Fruit fly (Drosophila melanogaster) whole organism, embryonic: ENCODE results near the gene CG18545.

Experiments
- ATbp ChIP-seq: fragments of 200-800 bp; sonication (Bioruptor generic); optimal IDR thresholded peaks from 2 replicates; lab custom pipeline; 2017; ENCODE audit warnings: missing biosample characterization, mild to moderate bottlenecking, missing genetic modification characterization, missing genetic modification reagents
- Aef1 ChIP-seq: fragments of 200-800 bp; sonication (Bioruptor generic); IDR thresholded peaks from 3 replicates; pipeline ENCODE4 v1.3.6; 2022; ENCODE audit warnings: missing biosample characterization, missing genetic modification characterization
- Asciz ChIP-seq: fragments of 200-800 bp; sonication (Bioruptor generic); optimal IDR thresholded peaks from 2 replicates; lab custom pipeline; 2017; ENCODE audit warnings: missing biosample characterization, mild to moderate bottlenecking, missing genetic modification characterization, missing genetic modification reagents
- B-H2 ChIP-seq: fragments of 200-800 bp; sonication (Bioruptor generic); optimal IDR thresholded peaks from 2 replicates; lab custom pipeline; 2018; ENCODE audit warnings: missing biosample characterization, mild to moderate bottlenecking, missing genetic modification characterization
- CG10147 ChIP-seq: fragments of 200-800 bp; sonication (Bioruptor generic); optimal IDR thresholded peaks from 2 replicates; lab custom pipeline; 2019; ENCODE audit warnings: missing biosample characterization, mild to moderate bottlenecking, missing genetic modification characterization, moderate library complexity
- CG10209 ChIP-seq: fragments of 200-800 bp; sonication (Bioruptor generic); optimal IDR thresholded peaks from 3 replicates; lab custom pipeline; 2017; ENCODE audit warnings: missing biosample characterization, mild to moderate bottlenecking, missing genetic modification characterization, missing genetic modification reagents
- CG10979 ChIP-seq: fragments of 200-800 bp; sonication (Bioruptor generic); optimal IDR thresholded peaks from 2 replicates; lab custom pipeline; 2018; ENCODE audit warnings: missing biosample characterization, mild to moderate bottlenecking, missing genetic modification characterization, moderate library complexity
- CG11504 ChIP-seq: fragments of 200-800 bp; sonication (Bioruptor generic); optimal IDR thresholded peaks from 3 replicates; lab custom pipeline; 2019; ENCODE audit warnings: missing biosample characterization, mild to moderate bottlenecking, missing genetic modification characterization, moderate library complexity
- CG11723 ChIP-seq: fragments of 200-800 bp; sonication (Bioruptor generic); optimal IDR thresholded peaks from 2 replicates; lab custom pipeline; 2017; ENCODE audit warnings: missing biosample characterization, mild to moderate bottlenecking, missing genetic modification characterization
- CG13123 ChIP-seq: fragments of 200-800 bp; sonication (Bioruptor generic); optimal IDR thresholded peaks from 2 replicates; lab custom pipeline; 2016; ENCODE audit warnings: missing biosample characterization, missing genetic modification characterization
- CG13624 ChIP-seq: fragments of 200-800 bp; sonication (Bioruptor generic); optimal IDR thresholded peaks from 2 replicates; lab custom pipeline; 2016; ENCODE audit warnings: missing biosample characterization, missing genetic modification characterization
- CG14667 ChIP-seq: fragments of 200-800 bp; sonication (Bioruptor generic); IDR thresholded peaks from 2 replicates; pipeline ENCODE4 v1.3.6; 2022; ENCODE audit warnings: missing biosample characterization, missing genetic modification characterization
- CG15073 ChIP-seq: fragments of 200-800 bp; sonication (Bioruptor generic); optimal IDR thresholded peaks from 2 replicates; lab custom pipeline; 2016; ENCODE audit warnings: missing biosample characterization, missing genetic modification characterization
- CG16813 ChIP-seq: fragments of 200-800 bp; sonication (Bioruptor generic); IDR thresholded peaks from 3 replicates; pipeline ENCODE4 v1.3.6; 2022; ENCODE audit warnings: missing biosample characterization, missing genetic modification characterization; ENCODE audit not compliant: partially characterized antibody
- CG17361 ChIP-seq: fragments of 200-800 bp; sonication (Bioruptor generic); IDR thresholded peaks from 3 replicates; pipeline ENCODE4 v1.3.6; 2022; ENCODE audit warnings: missing biosample characterization, missing genetic modification characterization
- CG17912 ChIP-seq: fragments of 200-800 bp; sonication (Bioruptor generic); optimal IDR thresholded peaks from 2 replicates; lab custom pipeline; 2018; ENCODE audit warnings: missing biosample characterization, mild to moderate bottlenecking, missing genetic modification characterization
- CG33557 ChIP-seq: fragments of 200-800 bp; sonication (Bioruptor generic); optimal IDR thresholded peaks from 2 replicates; lab custom pipeline; 2019; ENCODE audit warnings: missing biosample characterization, mild to moderate bottlenecking, missing genetic modification characterization, moderate library complexity
- CG3838 ChIP-seq: fragments of 200-800 bp; sonication (Bioruptor generic); optimal IDR thresholded peaks from 3 replicates; lab custom pipeline; 2016; ENCODE audit warnings: missing biosample characterization, missing genetic modification characterization
- CG8478 ChIP-seq: fragments of >200 bp; optimal IDR thresholded peaks from 2 replicates; lab custom pipeline; 2018
- CG9437 ChIP-seq: fragments of 200-800 bp; sonication (Bioruptor generic); optimal IDR thresholded peaks from 2 replicates; lab custom pipeline; 2018; ENCODE audit warnings: missing biosample characterization, mild to moderate bottlenecking, missing genetic modification characterization
- CHES-1-like ChIP-seq: fragments of 200-800 bp; sonication (Bioruptor generic); optimal IDR thresholded peaks from 2 replicates; lab custom pipeline; 2016; ENCODE audit warnings: missing biosample characterization, missing genetic modification characterization
- CoRest ChIP-seq: fragments of 200-800 bp; sonication (Bioruptor generic); optimal IDR thresholded peaks from 3 replicates; lab custom pipeline; 2018; ENCODE audit warnings: missing biosample characterization, mild to moderate bottlenecking, missing genetic modification characterization, moderate library complexity
- Dfd ChIP-seq, 2 experiments: fragments of >200 bp; optimal IDR thresholded peaks; 2 replicates each; lab custom pipeline; 2017; ENCODE audit warnings: missing biosample characterization in 2 of 2, missing genetic modification characterization in 2 of 2
- Dll ChIP-seq: fragments of 200-800 bp; sonication (Bioruptor generic); IDR thresholded peaks from 4 replicates; pipeline ENCODE4 v1.3.6; 2022; ENCODE audit warnings: missing biosample characterization, missing genetic modification characterization; ENCODE audit not compliant: partially characterized antibody
- Doc2 ChIP-seq: fragments of 200-800 bp; sonication (Bioruptor generic); IDR thresholded peaks from 2 replicates; pipeline ENCODE4 v1.3.6; 2022; ENCODE audit warnings: missing biosample characterization, missing genetic modification characterization
- E2f1 ChIP-seq: fragments of 200-800 bp; sonication (Bioruptor generic); IDR thresholded peaks from 2 replicates; pipeline ENCODE4 v1.3.6; 2022; ENCODE audit warnings: missing biosample characterization, missing genetic modification characterization
- H2.0 ChIP-seq: fragments of 200-800 bp; sonication (Bioruptor generic); IDR thresholded peaks from 2 replicates; pipeline ENCODE4 v1.3.6; 2022; ENCODE audit warnings: missing biosample characterization, missing genetic modification characterization
- HLH3B ChIP-seq: fragments of 200-800 bp; sonication (Bioruptor generic); IDR thresholded peaks from 2 replicates; pipeline ENCODE4 v1.3.6; 2022; ENCODE audit warnings: missing biosample characterization, missing genetic modification characterization
- Hand ChIP-seq: fragments of 200-800 bp; sonication (Bioruptor generic); optimal IDR thresholded peaks from 2 replicates; lab custom pipeline; 2017; ENCODE audit warnings: mild to moderate bottlenecking, missing biosample characterization, missing genetic modification reagents, missing genetic modification characterization
- Hey ChIP-seq: fragments of 200-800 bp; sonication (Bioruptor generic); optimal IDR thresholded peaks from 3 replicates; lab custom pipeline; 2018; ENCODE audit warnings: missing biosample characterization, mild to moderate bottlenecking, missing genetic modification characterization
- Hr51 ChIP-seq, 2 experiments: fragments of 200-800 bp; sonication (Bioruptor generic); optimal IDR thresholded peaks; 2 replicates in 1 of 2; 3 replicates in 1 of 2; lab custom pipeline; 2016 to 2018; ENCODE audit warnings: missing biosample characterization in 2 of 2, missing genetic modification characterization in 2 of 2, mild to moderate bottlenecking in 1 of 2, moderate library complexity in 1 of 2
- NFAT ChIP-seq: fragments of 200-800 bp; sonication (Bioruptor generic); IDR thresholded peaks from 2 replicates; pipeline ENCODE4 v1.3.6; 2022; ENCODE audit warnings: missing biosample characterization, missing genetic modification characterization
- Poxn ChIP-seq: fragments of 200-800 bp; sonication (Bioruptor generic); IDR thresholded peaks from 2 replicates; pipeline ENCODE4 v1.3.6; 2022; ENCODE audit warnings: missing biosample characterization, missing genetic modification characterization
- Ravus ChIP-seq: fragments of 200-800 bp; sonication (Bioruptor generic); IDR thresholded peaks from 2 replicates; pipeline ENCODE4 v1.3.6; 2022; ENCODE audit warnings: missing biosample characterization, missing genetic modification characterization
- YL-1 ChIP-seq: fragments of 200-800 bp; sonication (Bioruptor generic); optimal IDR thresholded peaks from 3 replicates; lab custom pipeline; 2017; ENCODE audit warnings: missing biosample characterization, mild to moderate bottlenecking, missing genetic modification characterization
- bcd ChIP-seq: fragments of 200-800 bp; sonication (Bioruptor generic); optimal IDR thresholded peaks from 2 replicates; lab custom pipeline; 2017; ENCODE audit warnings: missing biosample characterization, mild to moderate bottlenecking, missing genetic modification characterization
- bsh ChIP-seq, 2 experiments: fragments of 200-800 bp; sonication (Bioruptor generic); optimal IDR thresholded peaks; 2 replicates each; lab custom pipeline; 2017 to 2018; ENCODE audit warnings: mild to moderate bottlenecking in 2 of 2, missing biosample characterization in 2 of 2, missing genetic modification characterization in 2 of 2, moderate library complexity in 1 of 2
- btn ChIP-seq: fragments of 200-800 bp; sonication (Bioruptor generic); optimal IDR thresholded peaks from 2 replicates; lab custom pipeline; 2016; ENCODE audit warnings: missing biosample characterization, missing genetic modification characterization
- cwo ChIP-seq: fragments of 200-800 bp; sonication (Bioruptor generic); optimal IDR thresholded peaks from 3 replicates; lab custom pipeline; 2017; ENCODE audit warnings: missing biosample characterization, missing genetic modification characterization, mild to moderate bottlenecking, moderate library complexity, missing genetic modification reagents
- danr ChIP-seq: fragments of 200-800 bp; sonication (Bioruptor generic); IDR thresholded peaks from 2 replicates; pipeline ENCODE4 v1.3.6; 2022; ENCODE audit warnings: missing biosample characterization, missing genetic modification characterization
- dmrt11E ChIP-seq: fragments of 200-800 bp; sonication (Bioruptor generic); optimal IDR thresholded peaks from 3 replicates; lab custom pipeline; 2018; ENCODE audit warnings: missing biosample characterization, mild to moderate bottlenecking, missing genetic modification characterization, moderate library complexity
- fu2 ChIP-seq: fragments of 200-800 bp; sonication (Bioruptor generic); optimal IDR thresholded peaks from 2 replicates; lab custom pipeline; 2016; ENCODE audit warnings: missing biosample characterization, missing genetic modification characterization
- ham ChIP-seq: fragments of 200-800 bp; sonication (Bioruptor generic); IDR thresholded peaks from 2 replicates; pipeline ENCODE4 v1.3.6; 2022; ENCODE audit warnings: missing biosample characterization, missing genetic modification characterization
- hth ChIP-seq: fragments of >200 bp; optimal IDR thresholded peaks from 2 replicates; lab custom pipeline; 2017; ENCODE audit warnings: inconsistent platforms
- jigr1 ChIP-seq: fragments of 200-800 bp; sonication (Bioruptor generic); IDR thresholded peaks from 3 replicates; pipeline ENCODE4 v1.3.6; 2022; ENCODE audit warnings: missing biosample characterization, missing genetic modification characterization
- ken ChIP-seq: fragments of 200-800 bp; sonication (Bioruptor generic); IDR thresholded peaks from 3 replicates; pipeline ENCODE4 v1.3.6; 2022; ENCODE audit warnings: missing biosample characterization, missing genetic modification characterization
- pfk ChIP-seq: fragments of 200-800 bp; sonication (Bioruptor generic); optimal IDR thresholded peaks from 2 replicates; lab custom pipeline; 2018; ENCODE audit warnings: missing biosample characterization, mild to moderate bottlenecking, missing genetic modification characterization, moderate library complexity
- sc ChIP-seq, 3 experiments: fragments of >200 bp in 2 of 3; fragments of 200-800 bp in 1 of 3; sonication (Bioruptor generic) in 1 of 3; optimal IDR thresholded peaks; 2 replicates in 2 of 3; 3 replicates in 1 of 3; lab custom pipeline; 2017; ENCODE audit warnings: mild to moderate bottlenecking in 1 of 3, missing biosample characterization in 1 of 3, missing genetic modification characterization in 1 of 3, missing genetic modification reagents in 1 of 3
- tll ChIP-seq, 2 experiments: fragments of 200-800 bp in 1 of 2; fragments of >200 bp in 1 of 2; sonication (Bioruptor generic) in 1 of 2; optimal IDR thresholded peaks; 2 replicates each; lab custom pipeline; 2017 to 2019; ENCODE audit warnings: missing biosample characterization in 2 of 2, missing genetic modification characterization in 2 of 2, mild to moderate bottlenecking in 1 of 2, moderate library complexity in 1 of 2
- trem ChIP-seq: fragments of 200-800 bp; optimal IDR thresholded peaks from 3 replicates; lab custom pipeline; 2019; ENCODE audit warnings: missing biosample characterization, mild to moderate bottlenecking, missing genetic modification characterization, moderate library complexity

Gene CG18545

dm6 chr3R:10332823-10333263 lies 7.9 kb upstream of the CG18545 start, which contains the start of gene sle (continued):
- TF ChIP-seq CG10209 (GFP tag; lab: Kevin White, UChicago) (no peak), HLH3B (GFP tag; lab: Robert Waterston, UW) (0 out of 2 replicates have a peak, but pooled peaks have one; percentile 23), CHES-1-like (GFP tag; lab: Kevin White, UChicago) (peak; percentile 78), YL-1 (GFP tag; lab: Kevin White, UChicago) (peak; percentile 89), B-H2 (GFP tag; lab: Kevin White, UChicago) (peak; percentile 69), CG10979 (tag; lab: Kevin White, UChicago) (peak; percentile 28), CG14667 (no peak), E2f1 (peak; percentile 38; the same call in 1 of the 2 replicates), CG8478 (lab: Kevin White, UChicago) (no peak), CG3838 (GFP tag; lab: Kevin White, UChicago) (no peak), Poxn (GFP tag; lab: Robert Waterston, UW) (no peak), trem (tag; lab: Kevin White, UChicago) (peak; percentile 81), bsh (GFP tag; optimal IDR thresholded peaks at IDR 0.05; lab: Kevin White, UChicago) (no peak), ham (no peak), CG9437 (GFP tag; lab: Kevin White, UChicago) (peak; percentile 44), CG11723 (GFP tag; lab: Kevin White, UChicago) (no peak), Asciz (GFP tag; lab: Kevin White, UChicago) (no peak), jigr1 (GFP tag; lab: Robert Waterston, UW) (no peak), CG10147 (GFP tag; lab: Kevin White, UChicago) (no peak), CoRest (tag; lab: Kevin White, UChicago) (peak; percentile 80), Aef1 (no peak), CG17912 (GFP tag; lab: Kevin White, UChicago) (no peak), ATbp (GFP tag; lab: Kevin White, UChicago) (no peak), Hey (tag; lab: Kevin White, UChicago) (no peak), CG33557 (GFP tag; lab: Kevin White, UChicago) (peak; percentile 33), CG13624 (GFP tag; lab: Kevin White, UChicago) (peak; percentile 64), tll (GFP tag; optimal IDR thresholded peaks at IDR 0.05; lab: Kevin White, UChicago) (no peak), Hand (GFP tag; lab: Kevin White, UChicago) (no peak), dmrt11E (tag; lab: Kevin White, UChicago) (peak; percentile 33), CG16813 (GFP tag; lab: Robert Waterston, UW) (peak; percentile 59), Dfd (GFP tag; optimal IDR thresholded peaks at IDR 0.05; lab: Kevin White, UChicago) (no peak), danr (GFP tag; lab: Robert Waterston, UW) (no peak), sc (optimal IDR thresholded peaks at IDR 0.05; lab: Kevin White, UChicago) (no peak), sc (GFP tag; optimal IDR thresholded peaks at IDR 0.05; lab: Kevin White, UChicago) (no peak), CG15073 (GFP tag; lab: Kevin White, UChicago) (no peak), cwo (GFP tag; lab: Kevin White, UChicago) (no peak), Ravus (GFP tag; lab: Robert Waterston, UW) (no peak), bcd (GFP tag; lab: Kevin White, UChicago) (no peak), btn (GFP tag; lab: Kevin White, UChicago) (peak; percentile 21), CG13123 (GFP tag; lab: Kevin White, UChicago) (no peak), pfk (GFP tag; lab: Kevin White, UChicago) (no peak), Doc2 (GFP tag; lab: Robert Waterston, UW) (no peak), H2.0 (GFP tag; lab: Robert Waterston, UW) (no peak), ken (GFP tag; lab: Robert Waterston, UW) (peak; percentile 49; the same call in 1 of the 3 replicates), Hr51 (GFP tag; optimal IDR thresholded peaks at IDR 0.05; lab: Kevin White, UChicago) (peak in 1 of 2 experiments; percentile 36), fu2 (GFP tag; lab: Kevin White, UChicago) (peak; percentile 40), CG11504 (tag; lab: Kevin White, UChicago) (no peak), CG17361 (GFP tag; lab: Robert Waterston, UW) (peak; percentile 76), hth (lab: Kevin White, UChicago) (no peak), Dll (GFP tag; lab: Robert Waterston, UW) (peak; percentile 64; the same call in 2 of the 4 replicates), NFAT (no peak; the same call in 1 of the 2 replicates)
